Worm (Caenorhabditis elegans) whole organism, young adult: ENCODE measurements around the gene F26A1.19.

ENCODE experiments used
- F39B2.1 ChIP-seq: fragments of 200-800 bp; sonication (Bioruptor generic); IDR thresholded peaks from 2 replicates; pipeline ENCODE4 v1.3.6; 2022; ENCODE audit warnings: missing genetic modification reagents, missing genetic modification characterization, missing compliant biosample characterization
- F57C9.4 ChIP-seq: sonication (generic microtip); optimal IDR thresholded peaks from 2 replicates; lab custom pipeline; 2017; ENCODE audit warnings: mild to moderate bottlenecking, missing genetic modification characterization, missing compliant biosample characterization
- ccch-3 ChIP-seq: fragments of 200-800 bp; sonication (Bioruptor generic); optimal IDR thresholded peaks from 2 replicates; lab custom pipeline; 2018; ENCODE audit warnings: mild to moderate bottlenecking, missing genetic modification characterization, missing compliant biosample characterization
- cebp-2 ChIP-seq: fragments of 200-800 bp; sonication (Bioruptor generic); IDR thresholded peaks from 2 replicates; pipeline ENCODE4 v1.3.6; 2022; ENCODE audit warnings: missing genetic modification characterization, missing compliant biosample characterization
- dox-1 ChIP-seq: fragments of 200-800 bp; sonication (Bioruptor generic); IDR thresholded peaks from 2 replicates; pipeline ENCODE4 v1.3.6; 2022; ENCODE audit warnings: missing genetic modification reagents, missing genetic modification characterization, missing compliant biosample characterization
- ets-4 ChIP-seq: fragments of 200-800 bp; sonication (Bioruptor generic); optimal IDR thresholded peaks from 2 replicates; lab custom pipeline; 2018; ENCODE audit warnings: mild to moderate bottlenecking, missing genetic modification characterization, missing compliant biosample characterization
- lsy-27 ChIP-seq: sonication (generic microtip); optimal IDR thresholded peaks from 2 replicates; lab custom pipeline; 2017; ENCODE audit warnings: missing genetic modification characterization, mild to moderate bottlenecking, missing compliant biosample characterization, antibody characterized with exemption, missing genotype, borderline replicate concordance; ENCODE audit not compliant: insufficient read depth
- madf-10 ChIP-seq: sonication (generic microtip); optimal IDR thresholded peaks from 2 replicates; lab custom pipeline; 2016; ENCODE audit warnings: mild to moderate bottlenecking, missing genetic modification characterization, missing compliant biosample characterization
- nfya-2 ChIP-seq: fragments of 200-800 bp; sonication (Bioruptor generic); IDR thresholded peaks from 2 replicates; pipeline ENCODE4 v1.3.6; 2022; ENCODE audit warnings: missing genetic modification reagents, missing genetic modification characterization, missing compliant biosample characterization
- sdz-38 ChIP-seq: sonication (generic microtip); optimal IDR thresholded peaks from 2 replicates; lab custom pipeline; 2016; ENCODE audit warnings: missing genotype, missing genetic modification characterization, missing compliant biosample characterization
- unc-130 ChIP-seq: sonication (generic microtip); optimal IDR thresholded peaks from 2 replicates; lab custom pipeline; 2016; ENCODE audit warnings: missing genetic modification reagents, missing genetic modification characterization, missing compliant biosample characterization
- xnd-1 ChIP-seq: sonication (generic microtip); optimal IDR thresholded peaks from 2 replicates; lab custom pipeline; 2016; ENCODE audit warnings: missing genotype, missing genetic modification reagents, missing genetic modification characterization, missing compliant biosample characterization
- ztf-6 ChIP-seq: fragments of 200-800 bp; sonication (Bioruptor generic); IDR thresholded peaks from 2 replicates; pipeline ENCODE4 v1.3.6; 2022; ENCODE audit warnings: missing genetic modification reagents, missing genetic modification characterization, missing compliant biosample characterization

DNA sequence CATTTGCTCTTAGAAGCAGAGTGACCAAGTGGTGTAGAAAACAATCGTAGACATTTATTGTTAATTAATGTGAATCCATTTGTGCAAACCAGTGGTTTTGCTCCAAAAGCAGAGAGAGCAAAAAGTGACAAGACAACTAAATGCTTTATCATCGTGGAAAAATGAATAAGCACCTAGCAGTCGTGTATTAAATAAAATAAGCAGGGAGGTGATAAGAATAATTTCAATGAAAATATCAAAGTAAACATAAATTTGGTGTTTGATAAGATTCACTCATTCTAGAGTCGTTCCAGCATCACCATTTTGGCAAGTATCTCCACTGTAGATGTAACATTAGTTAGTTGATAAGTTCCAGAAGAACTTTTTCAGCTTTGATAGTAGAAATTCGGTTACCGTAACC is 49.8 kb downstream of the F26A1.19 start, which contains the start of gene clec-6:
- no peak for TF ChIP-seq madf-10
- TF ChIP-seq unc-130 = no peak
- no peak for TF ChIP-seq F39B2.1 (GFP tag; lab: Robert Waterston, UW)
- no peak for TF ChIP-seq ccch-3 (GFP tag; lab: Kevin White, UChicago)
- no peak for TF ChIP-seq ztf-6
- no peak for TF ChIP-seq F57C9.4 (tag; lab: Kevin White, UChicago)
- TF ChIP-seq lsy-27 (tag; lab: Kevin White, UChicago) = no peak
- no peak for TF ChIP-seq sdz-38 (tag; lab: Kevin White, UChicago)
- no peak for TF ChIP-seq nfya-2 (GFP tag; lab: Robert Waterston, UW)
- no peak for TF ChIP-seq xnd-1 (tag; lab: Kevin White, UChicago)
- no peak for TF ChIP-seq dox-1
- no peak for TF ChIP-seq cebp-2
- no peak for TF ChIP-seq ets-4 (GFP tag; lab: Kevin White, UChicago)
